Fruit fly (Drosophila melanogaster): ENCODE measurements around the gene nej.

DNA sequence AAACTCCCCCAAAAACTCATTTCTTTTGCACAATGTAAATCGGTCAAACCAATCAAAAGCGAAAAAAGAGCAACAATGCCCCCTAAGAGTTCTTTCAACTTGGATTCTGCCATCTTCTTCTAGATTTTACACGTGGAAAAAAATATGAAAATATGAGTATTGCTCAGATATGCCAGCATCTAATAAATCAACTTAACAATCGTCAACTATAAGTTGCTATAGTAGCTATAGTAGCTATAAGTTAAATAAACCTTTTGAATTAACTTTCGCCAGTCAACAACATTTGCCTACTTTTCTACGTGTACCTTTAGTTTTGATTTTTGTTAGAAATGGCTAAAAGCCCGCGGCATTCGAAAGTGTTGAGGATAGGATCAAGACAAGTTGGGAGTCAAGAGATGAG, 33.6 kb downstream of the nej start:
- TF ChIP-seq Eip78C (GFP tag) = no peak
- peak; percentile 6 for TF ChIP-seq CG3919 (GFP tag; optimal IDR thresholded peaks at IDR 0.05)
- peak; percentile 8 for TF ChIP-seq OdsH (GFP tag; optimal IDR thresholded peaks at IDR 0.05)
- peak; percentile 45; the same call in 1 of the 3 replicates for TF ChIP-seq eg (GFP tag; IDR thresholded peaks at IDR 0.05)
- no peak for TF ChIP-seq Sox102F (GFP tag; optimal IDR thresholded peaks at IDR 0.05)
- TF ChIP-seq Blimp-1 (GFP tag; optimal IDR thresholded peaks at IDR 0.05) = no peak
- TF ChIP-seq achi (GFP tag; optimal IDR thresholded peaks at IDR 0.05) = peak; percentile 30
- TF ChIP-seq CG4318 (GFP tag; optimal IDR thresholded peaks at IDR 0.05) = peak; percentile 36
- no peak for TF ChIP-seq ss (GFP tag; optimal IDR thresholded peaks at IDR 0.05)

All from whole organism, prepupa.